Worm (Caenorhabditis elegans): ENCODE measurements around the gene C40A11.6.

ce11 chrII:2114488-2114887 is 31.0 kb downstream of the C40A11.6 start:
- no peak for TF ChIP-seq skn-1 (tag; optimal IDR thresholded peaks at IDR 0.05)
- no peak for TF ChIP-seq egl-27 (tag; optimal IDR thresholded peaks at IDR 0.05)

Data from whole organism, L2 larva.